Worm (Caenorhabditis elegans) whole organism, L2 larva: Measurements from ENCODE around the gene F11C1.7.

ENCODE experiments used
- ceh-16 ChIP-seq: fragments of 150-350 bp; optimal IDR thresholded peaks from 2 replicates; lab custom pipeline; 2014; ENCODE audit warnings: missing biosample characterization, missing genetic modification characterization
- lin-39 ChIP-seq: fragments of 150-350 bp; optimal IDR thresholded peaks from 2 replicates; lab custom pipeline; 2014; ENCODE audit warnings: missing biosample characterization, missing genetic modification reagents, missing genetic modification characterization
- mdl-1 ChIP-seq, 2 experiments: fragments of 150-350 bp in 1 of 2; sonication (generic microtip) in 1 of 2; optimal IDR thresholded peaks; 2 replicates each; lab custom pipeline; 2017; ENCODE audit warnings: missing biosample characterization in 2 of 2, missing genetic modification characterization in 2 of 2

ce11 chrX:12965163-12965562, 24.0 kb upstream of the F11C1.7 start, which contains the start of gene frpr-2:
- TF ChIP-seq mdl-1 (tag; optimal IDR thresholded peaks at IDR 0.05; lab: Kevin White, UChicago): no peak
- no peak for TF ChIP-seq lin-39 (tag; lab: Kevin White, UChicago)
- no peak for TF ChIP-seq ceh-16 (tag; lab: Kevin White, UChicago)
